Worm (Caenorhabditis elegans) whole organism, L4 larva: ENCODE measurements around the gene F53F1.2.
A peak's percentile ranks its signal among the peaks of the same experiment; 100 is the strongest.

Experiments used
- F10B5.3 ChIP-seq: sonication (generic microtip); optimal IDR thresholded peaks from 2 replicates; lab custom pipeline; 2016; ENCODE audit warnings: mild to moderate bottlenecking, missing genetic modification characterization, missing compliant biosample characterization
- F26F4.8 ChIP-seq: fragments of 200-800 bp; sonication (Bioruptor generic); conservative IDR thresholded peaks from 2 replicates; pipeline ENCODE4 v1.3.6; 2022; ENCODE audit warnings: missing genetic modification characterization, missing compliant biosample characterization
- F37D6.2 ChIP-seq: sonication (generic microtip); optimal IDR thresholded peaks from 2 replicates; lab custom pipeline; 2016; ENCODE audit warnings: mild to moderate bottlenecking, missing genetic modification characterization, missing compliant biosample characterization
- F44E2.7 ChIP-seq: fragments of 200-800 bp; sonication (Bioruptor generic); IDR thresholded peaks from 2 replicates; pipeline ENCODE4 v2.1.2; 2022; ENCODE audit warnings: missing genetic modification characterization, missing compliant biosample characterization
- R02D3.7 ChIP-seq: fragments of 150-350 bp; sonication (generic microtip); optimal IDR thresholded peaks from 3 replicates; lab custom pipeline; 2014; ENCODE audit warnings: missing biosample characterization, missing genetic modification characterization
- Y105C5A.15 ChIP-seq: fragments of 200-800 bp; sonication (Bioruptor generic); IDR thresholded peaks from 2 replicates; pipeline ENCODE4 v1.3.6; 2022; ENCODE audit warnings: missing genetic modification characterization, missing compliant biosample characterization
- Y5F2A.4 ChIP-seq: fragments of 200-800 bp; sonication (Bioruptor generic); optimal IDR thresholded peaks from 2 replicates; lab custom pipeline; 2018; ENCODE audit warnings: mild to moderate bottlenecking, missing genetic modification characterization, missing compliant biosample characterization
- ZK337.2 ChIP-seq: fragments of 200-800 bp; sonication (Bioruptor generic); IDR thresholded peaks from 2 replicates; pipeline ENCODE4 v1.3.6; 2022; ENCODE audit warnings: missing genetic modification reagents, missing genetic modification characterization, missing compliant biosample characterization
- aha-1 ChIP-seq: fragments of 150-350 bp; peaks from one replicate; lab custom pipeline; 2014; ENCODE audit warnings: missing biosample characterization, missing genetic modification characterization
- aly-2 ChIP-seq: sonication (generic microtip); optimal IDR thresholded peaks from 2 replicates; lab custom pipeline; 2018; ENCODE audit warnings: missing biosample characterization, missing genetic modification characterization
- ama-1 ChIP-seq: fragments of 150-350 bp; optimal IDR thresholded peaks from 2 replicates; lab custom pipeline; 2014; ENCODE audit warnings: inconsistent platforms, mixed read lengths
- ceh-28 ChIP-seq: fragments of 150-350 bp; optimal IDR thresholded peaks from 2 replicates; lab custom pipeline; 2014; ENCODE audit warnings: missing biosample characterization, missing genetic modification reagents, missing genetic modification characterization
- ceh-44 ChIP-seq: fragments of 200-800 bp; sonication (Bioruptor generic); IDR thresholded peaks from 2 replicates; pipeline ENCODE4 v1.3.6; 2022; ENCODE audit warnings: missing genetic modification reagents, missing genetic modification characterization, missing compliant biosample characterization
- cey-2 ChIP-seq: sonication (generic microtip); optimal IDR thresholded peaks from 3 replicates; lab custom pipeline; 2017; ENCODE audit warnings: missing genetic modification characterization, mild to moderate bottlenecking, missing compliant biosample characterization, antibody characterized with exemption, borderline replicate concordance; ENCODE audit not compliant: insufficient read depth
- dmd-8 ChIP-seq: fragments of 200-800 bp; sonication (Bioruptor generic); IDR thresholded peaks from 2 replicates; pipeline ENCODE4 v1.3.6; 2022; ENCODE audit warnings: missing genetic modification characterization, missing compliant biosample characterization
- dmd-9 ChIP-seq: fragments of 200-800 bp; sonication (Bioruptor generic); IDR thresholded peaks from 2 replicates; pipeline ENCODE4 v1.3.6; 2022; ENCODE audit warnings: missing genetic modification reagents, missing genetic modification characterization, missing compliant biosample characterization
- duxl-1 ChIP-seq: sonication (generic microtip); optimal IDR thresholded peaks from 2 replicates; lab custom pipeline; 2016; ENCODE audit warnings: mild to moderate bottlenecking, missing genetic modification characterization, moderate library complexity, missing compliant biosample characterization; ENCODE audit not compliant: poor library complexity
- egl-43 ChIP-seq: fragments of 200-800 bp; sonication (Bioruptor generic); IDR thresholded peaks from 2 replicates; pipeline ENCODE4 v1.3.6; 2022; ENCODE audit warnings: missing genetic modification reagents, missing genetic modification characterization, missing compliant biosample characterization
- fos-1 ChIP-seq: fragments of 150-350 bp; optimal IDR thresholded peaks from 2 replicates; lab custom pipeline; 2014; ENCODE audit warnings: missing biosample characterization, missing genetic modification characterization
- hlh-11 ChIP-seq: fragments of 200-800 bp; sonication (Bioruptor generic); optimal IDR thresholded peaks from 2 replicates; lab custom pipeline; 2018; ENCODE audit warnings: mild to moderate bottlenecking, missing genetic modification characterization, missing compliant biosample characterization
- hlh-30 ChIP-seq: sonication (generic microtip); optimal IDR thresholded peaks from 2 replicates; lab custom pipeline; 2017; ENCODE audit warnings: antibody characterized with exemption, mild to moderate bottlenecking, missing genetic modification characterization, missing compliant biosample characterization; ENCODE audit not compliant: insufficient read depth
- hmg-1.1 ChIP-seq: fragments of 200-800 bp; sonication (Bioruptor generic); IDR thresholded peaks from 2 replicates; pipeline ENCODE4 v1.3.6; 2022; ENCODE audit warnings: missing genetic modification reagents, missing genetic modification characterization, missing compliant biosample characterization
- lin-13 ChIP-seq: fragments of 150-350 bp; optimal IDR thresholded peaks from 2 replicates; lab custom pipeline; 2014; ENCODE audit warnings: missing biosample characterization, missing genetic modification reagents, missing genetic modification characterization
- lin-29 ChIP-seq: fragments of 200-800 bp; sonication (Bioruptor generic); IDR thresholded peaks from 2 replicates; pipeline ENCODE4 v1.3.6; 2022; ENCODE audit warnings: missing genetic modification reagents, missing genetic modification characterization, missing compliant biosample characterization
- lin-38 ChIP-seq: fragments of 200-800 bp; sonication (Bioruptor generic); IDR thresholded peaks from 2 replicates; pipeline ENCODE4 v1.3.6; 2022; ENCODE audit warnings: missing genetic modification reagents, missing genetic modification characterization, missing compliant biosample characterization
- lir-3 ChIP-seq: sonication (generic microtip); optimal IDR thresholded peaks from 2 replicates; lab custom pipeline; 2016; ENCODE audit warnings: mild to moderate bottlenecking, missing genetic modification characterization, missing compliant biosample characterization
- madf-5 ChIP-seq, 2 experiments: fragments of 200-800 bp; sonication (Bioruptor generic); IDR thresholded peaks; 2 replicates each; pipeline ENCODE4 v1.3.6; 2022; ENCODE audit warnings: missing compliant biosample characterization in 2 of 2, missing genetic modification characterization in 2 of 2
- mdl-1 ChIP-seq, 2 experiments: fragments of 150-350 bp in 1 of 2; sonication (generic microtip) in 1 of 2; optimal IDR thresholded peaks; 2 replicates each; lab custom pipeline; 2014 to 2017; ENCODE audit warnings: missing biosample characterization in 2 of 2, missing genetic modification characterization in 2 of 2
- mdt-29 ChIP-seq: fragments of 200-800 bp; sonication (Bioruptor generic); IDR thresholded peaks from 2 replicates; pipeline ENCODE4 v1.3.6; 2022; ENCODE audit warnings: missing genetic modification reagents, missing genetic modification characterization, missing compliant biosample characterization
- nhr-10 ChIP-seq: fragments of 150-350 bp; optimal IDR thresholded peaks from 2 replicates; lab custom pipeline; 2014; ENCODE audit warnings: missing biosample characterization, missing genetic modification characterization
- nhr-102 ChIP-seq: sonication (generic microtip); optimal IDR thresholded peaks from 2 replicates; lab custom pipeline; 2016; ENCODE audit warnings: mild to moderate bottlenecking, missing genetic modification characterization, moderate library complexity, missing compliant biosample characterization
- nhr-237 ChIP-seq: sonication (generic microtip); optimal IDR thresholded peaks from 2 replicates; lab custom pipeline; 2017; ENCODE audit warnings: missing biosample characterization, missing genetic modification characterization
- nhr-25 ChIP-seq: sonication (generic microtip); optimal IDR thresholded peaks from 2 replicates; lab custom pipeline; 2017; ENCODE audit warnings: missing genetic modification characterization, mild to moderate bottlenecking, missing compliant biosample characterization, antibody characterized with exemption, moderate library complexity, borderline replicate concordance; ENCODE audit not compliant: insufficient read depth
- nhr-41 ChIP-seq: fragments of 200-800 bp; sonication (Bioruptor generic); IDR thresholded peaks from 2 replicates; pipeline ENCODE4 v1.3.6; 2022; ENCODE audit warnings: missing genetic modification reagents, missing genetic modification characterization, missing compliant biosample characterization
- nhr-48 ChIP-seq: sonication (generic microtip); optimal IDR thresholded peaks from 2 replicates; lab custom pipeline; 2016; ENCODE audit warnings: mild to moderate bottlenecking, missing genetic modification characterization, missing compliant biosample characterization
- nhr-77 ChIP-seq: fragments of 150-350 bp; optimal IDR thresholded peaks from 2 replicates; lab custom pipeline; 2014; ENCODE audit warnings: missing biosample characterization, missing genetic modification characterization
- pqm-1 ChIP-seq: sonication (generic microtip); optimal IDR thresholded peaks from 2 replicates; lab custom pipeline; 2017; ENCODE audit warnings: missing biosample characterization, missing genetic modification characterization
- saeg-2 ChIP-seq: fragments of 200-800 bp; sonication (Bioruptor generic); IDR thresholded peaks from 2 replicates; pipeline ENCODE4 v1.3.6; 2022; ENCODE audit warnings: missing genetic modification reagents, missing genetic modification characterization, missing compliant biosample characterization
- sdz-12 ChIP-seq: fragments of 200-800 bp; sonication (Bioruptor generic); optimal IDR thresholded peaks from 2 replicates; lab custom pipeline; 2018; ENCODE audit warnings: mild to moderate bottlenecking, missing genetic modification characterization, missing compliant biosample characterization
- set-16 ChIP-seq: fragments of 200-800 bp; sonication (Bioruptor generic); IDR thresholded peaks from 2 replicates; pipeline ENCODE4 v1.3.6; 2022; ENCODE audit warnings: missing genetic modification reagents, missing genetic modification characterization, missing compliant biosample characterization
- skn-1 ChIP-seq: fragments of 150-350 bp; optimal IDR thresholded peaks from 2 replicates; lab custom pipeline; 2014; ENCODE audit warnings: missing biosample characterization, missing genetic modification characterization
- snpc-4 ChIP-seq: fragments of 150-350 bp; optimal IDR thresholded peaks from 2 replicates; lab custom pipeline; 2014; ENCODE audit warnings: missing biosample characterization, missing genetic modification characterization
- spr-3 ChIP-seq: fragments of 200-800 bp; sonication (Bioruptor generic); optimal IDR thresholded peaks from 2 replicates; lab custom pipeline; 2018; ENCODE audit warnings: mild to moderate bottlenecking, missing genetic modification characterization, missing compliant biosample characterization
- tra-1 ChIP-seq: fragments of 200-800 bp; sonication (Bioruptor generic); IDR thresholded peaks from 2 replicates; pipeline ENCODE4 v1.3.6; 2022; ENCODE audit warnings: missing genetic modification reagents, missing genetic modification characterization, missing compliant biosample characterization
- unc-130 ChIP-seq: sonication (generic microtip); optimal IDR thresholded peaks from 2 replicates; lab custom pipeline; 2016; ENCODE audit warnings: missing genetic modification reagents, missing genetic modification characterization, missing compliant biosample characterization
- zag-1 ChIP-seq: fragments of 150-350 bp; optimal IDR thresholded peaks from 2 replicates; lab custom pipeline; 2014; ENCODE audit warnings: missing biosample characterization, missing genetic modification characterization

Gene F53F1.2

DNA sequence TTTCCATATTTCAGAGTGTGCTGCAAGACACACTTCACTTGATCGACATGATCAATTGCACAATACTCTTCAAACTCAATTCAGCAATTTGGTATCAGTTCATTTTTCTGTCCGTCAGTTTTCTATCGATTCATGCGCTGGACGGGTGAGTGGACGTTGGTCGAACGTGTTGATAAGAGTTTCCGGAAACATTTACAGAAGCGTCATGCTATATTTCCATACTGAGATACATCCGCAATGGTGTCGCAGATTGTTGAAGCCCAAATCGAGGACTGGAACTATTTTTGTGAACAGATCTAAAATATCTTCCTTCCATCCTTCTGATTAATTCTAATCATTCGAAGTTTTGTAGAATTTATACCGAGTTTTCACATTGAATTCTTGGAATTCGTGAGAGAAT is 37.0 kb upstream of the F53F1.2 start (continued):
- TF ChIP-seq skn-1 (tag; lab: Kevin White, UChicago) (no peak), mdt-29 (GFP tag; lab: Robert Waterston, UW) (no peak; the same call in 1 of the 2 replicates), lin-13 (GFP tag; lab: Kevin White, UChicago) (no peak), pqm-1 (tag; lab: Kevin White, UChicago) (peak; percentile 54), F44E2.7 (GFP tag; lab: Robert Waterston, UW) (no peak), Y105C5A.15 (GFP tag; lab: Robert Waterston, UW) (no peak), mdl-1 (tag; optimal IDR thresholded peaks at IDR 0.05; lab: Kevin White, UChicago) (peak in 1 of 2 experiments; percentile 7), nhr-10 (tag; lab: Kevin White, UChicago) (peak; percentile 36), hlh-30 (tag; lab: Kevin White, UChicago) (no peak), snpc-4 (tag; lab: Kevin White, UChicago) (no peak), lin-38 (GFP tag; lab: Robert Waterston, UW) (no peak), nhr-77 (tag; lab: Kevin White, UChicago) (peak; percentile 62), nhr-237 (tag; lab: Kevin White, UChicago) (no peak), hmg-1.1 (no peak)

DNA sequence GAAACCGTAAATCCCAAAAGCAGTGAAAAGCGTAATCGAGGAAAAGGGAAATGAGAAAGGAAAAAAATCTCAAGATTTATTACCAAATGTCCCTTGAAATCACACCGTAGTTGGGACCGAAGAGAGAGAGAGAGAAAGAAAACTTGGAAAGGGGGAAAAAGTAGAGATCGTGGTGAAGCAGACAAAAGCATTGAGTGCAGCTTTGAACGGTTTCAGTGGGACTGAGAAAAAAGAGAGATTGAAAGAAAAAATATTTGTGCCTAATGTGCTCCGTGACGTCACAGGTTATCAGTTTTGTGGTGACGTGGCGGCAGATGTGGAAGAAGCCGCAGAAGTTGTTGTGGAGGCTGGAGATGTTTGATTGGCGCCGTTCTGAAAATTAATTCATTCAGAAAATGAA is 36.4 kb upstream of the F53F1.2 start:
- TF ChIP-seq ZK337.2 (no peak), mdl-1 (tag; optimal IDR thresholded peaks at IDR 0.05; lab: Kevin White, UChicago) (no peak), lin-38 (GFP tag; lab: Robert Waterston, UW) (no peak), nhr-25 (tag; lab: Kevin White, UChicago) (peak; percentile 23), aha-1 (tag; lab: Kevin White, UChicago) (peak; percentile 92), duxl-1 (tag; lab: Kevin White, UChicago) (peak; percentile 26)

DNA sequence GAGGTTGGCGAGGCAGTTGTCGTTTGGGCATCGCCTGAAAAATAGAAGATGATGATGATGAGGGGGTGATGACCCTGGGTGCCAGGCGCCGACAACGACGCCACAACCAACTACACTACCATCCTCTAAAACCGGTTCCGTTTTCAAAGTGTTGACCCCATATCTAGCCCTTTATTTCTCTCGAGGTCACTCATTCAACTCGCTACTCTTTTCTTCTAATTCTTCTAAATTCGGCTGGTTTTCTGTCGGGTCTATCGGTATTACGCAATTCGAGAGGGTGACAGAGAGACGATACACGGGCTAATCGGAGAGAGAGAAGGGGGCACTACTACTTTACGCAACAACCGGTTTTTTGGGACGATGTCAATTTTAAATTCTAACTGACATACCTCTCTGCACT is 35.3 kb upstream of the F53F1.2 start:
- TF ChIP-seq F26F4.8 (GFP tag; lab: Robert Waterston, UW) (no peak), F37D6.2 (no peak), nhr-48 (peak; percentile 62), lin-29 (GFP tag; lab: Robert Waterston, UW) (no peak), hlh-11 (peak; percentile 72), ZK337.2 (no peak), dmd-8 (GFP tag; lab: Robert Waterston, UW) (no peak), saeg-2 (no peak), nhr-102 (tag; lab: Kevin White, UChicago) (peak; percentile 6), cey-2 (tag; lab: Kevin White, UChicago) (peak; percentile 1), tra-1 (no peak), sdz-12 (GFP tag; lab: Kevin White, UChicago) (no peak), ceh-28 (tag; lab: Kevin White, UChicago) (no peak), zag-1 (tag; lab: Kevin White, UChicago) (no peak), fos-1 (tag; lab: Kevin White, UChicago) (no peak), nhr-77 (tag; lab: Kevin White, UChicago) (no peak), nhr-25 (tag; lab: Kevin White, UChicago) (peak; percentile 94), lir-3 (tag; lab: Kevin White, UChicago) (no peak), mdl-1 (tag; optimal IDR thresholded peaks at IDR 0.05; lab: Kevin White, UChicago) (peak in 1 of 2 experiments; percentile 68), nhr-237 (tag; lab: Kevin White, UChicago) (no peak), spr-3 (GFP tag; lab: Kevin White, UChicago) (no peak), R02D3.7 (no peak), F10B5.3 (tag; lab: Kevin White, UChicago) (no peak), Y5F2A.4 (GFP tag; lab: Kevin White, UChicago) (no peak), aly-2 (tag; lab: Kevin White, UChicago) (no peak), lin-13 (GFP tag; lab: Kevin White, UChicago) (no peak), dmd-9 (GFP tag; lab: Robert Waterston, UW) (no peak), duxl-1 (tag; lab: Kevin White, UChicago) (no peak), madf-5 (GFP tag; IDR thresholded peaks at IDR 0.05; lab: Robert Waterston, UW) (0 out of 4 replicates have a peak, but pooled peaks of 1 of the 2 experiments have one; percentile 44), egl-43 (GFP tag; lab: Robert Waterston, UW) (no peak), aha-1 (tag; lab: Kevin White, UChicago) (peak; percentile 96), nhr-41 (GFP tag; lab: Robert Waterston, UW) (no peak), ceh-44 (GFP tag; lab: Robert Waterston, UW) (no peak), set-16 (GFP tag; lab: Robert Waterston, UW) (no peak), ama-1 (lab: Kevin White, UChicago) (peak; percentile 46), unc-130 (GFP tag; lab: Kevin White, UChicago) (no peak)
